Worm (Caenorhabditis elegans): ENCODE measurements around the gene F20D6.12.

DNA sequence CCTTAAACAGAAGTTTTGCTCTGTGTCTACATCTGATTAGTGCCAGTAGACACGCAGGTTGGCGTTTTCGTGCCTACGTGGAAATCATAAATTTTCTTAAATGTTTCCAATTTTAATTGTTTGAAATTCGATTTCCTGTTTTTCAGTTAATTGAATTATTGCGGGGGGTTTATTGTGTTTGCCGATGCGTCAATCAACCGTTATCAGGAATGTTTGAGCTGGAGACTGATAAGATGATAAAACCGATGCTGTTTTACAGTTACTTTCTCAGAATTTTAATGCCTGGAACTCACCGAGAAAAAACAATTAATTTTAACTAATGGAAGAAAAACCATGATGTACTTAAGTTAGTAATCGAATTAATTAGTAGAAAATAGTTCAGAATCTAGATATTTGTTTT lies 27.2 kb upstream of the F20D6.12 start:
- no peak for TF ChIP-seq ama-1 (optimal IDR thresholded peaks at IDR 0.05)
- TF ChIP-seq eyg-1 (tag; optimal IDR thresholded peaks at IDR 0.05) = no peak
- TF ChIP-seq ttx-3 (tag; optimal IDR thresholded peaks at IDR 0.05) = no peak
- TF ChIP-seq dve-1 (tag; optimal IDR thresholded peaks at IDR 0.05) = no peak
- no peak for TF ChIP-seq ceh-14 (tag; optimal IDR thresholded peaks at IDR 0.05)
- no peak for TF ChIP-seq unc-55 (GFP tag; optimal IDR thresholded peaks at IDR 0.05)
- TF ChIP-seq pros-1 (tag; optimal IDR thresholded peaks at IDR 0.05) = no peak
- no peak for TF ChIP-seq unc-86 (tag; optimal IDR thresholded peaks at IDR 0.05)
- TF ChIP-seq ceh-24 (tag; optimal IDR thresholded peaks at IDR 0.05) = no peak
- no peak for TF ChIP-seq tbx-2 (tag; optimal IDR thresholded peaks at IDR 0.05)
- no peak for TF ChIP-seq ceh-19 (GFP tag; optimal IDR thresholded peaks at IDR 0.05)
- TF ChIP-seq ceh-48 (tag; optimal IDR thresholded peaks at IDR 0.05) = no peak
